Worm (Caenorhabditis elegans): Measurements from ENCODE around the gene srx-5.
A peak's percentile ranks its signal among the peaks of the same experiment; 100 is the strongest.

srx-5 gene

ce11 chrV:730216-730615 lies 30.3 kb downstream of the srx-5 start (continued):
- TF ChIP-seq zag-1 (tag; optimal IDR thresholded peaks at IDR 0.05) = no peak
- no peak for TF ChIP-seq skn-1 (tag; optimal IDR thresholded peaks at IDR 0.05)
- no peak for TF ChIP-seq mdl-1 (tag; optimal IDR thresholded peaks at IDR 0.05)
- TF ChIP-seq ZK546.5 (tag; optimal IDR thresholded peaks at IDR 0.05) = no peak
- TF ChIP-seq fkh-10 (GFP tag; optimal IDR thresholded peaks at IDR 0.05) = no peak
- TF ChIP-seq egl-5 (tag; optimal IDR thresholded peaks at IDR 0.05) = no peak
- no peak for TF ChIP-seq elt-1 (tag; optimal IDR thresholded peaks at IDR 0.05)
- no peak for TF ChIP-seq fos-1 (tag; optimal IDR thresholded peaks at IDR 0.05)

- no peak for TF ChIP-seq hmg-11 (tag; optimal IDR thresholded peaks at IDR 0.05)
- no peak for TF ChIP-seq nhr-67 (tag; optimal IDR thresholded peaks at IDR 0.05)
- TF ChIP-seq ceh-82 (tag; optimal IDR thresholded peaks at IDR 0.05) = no peak
- no peak for TF ChIP-seq ZK546.5 (tag; optimal IDR thresholded peaks at IDR 0.05)
- no peak for TF ChIP-seq ceh-16 (tag; optimal IDR thresholded peaks at IDR 0.05)
- peak; percentile 44 for TF ChIP-seq egl-27 (tag; optimal IDR thresholded peaks at IDR 0.05)
- peak; percentile 85 for TF ChIP-seq nhr-11 (tag; optimal IDR thresholded peaks at IDR 0.05)
- no peak for TF ChIP-seq ztf-11 (tag; optimal IDR thresholded peaks at IDR 0.05)
- TF ChIP-seq mdl-1 (tag; optimal IDR thresholded peaks at IDR 0.05) = peak; percentile 96
- TF ChIP-seq aly-2 (tag; optimal IDR thresholded peaks at IDR 0.05) = no peak
- TF ChIP-seq R02D3.7 (tag; optimal IDR thresholded peaks at IDR 0.05) = peak; percentile 32
- TF ChIP-seq sea-2 (GFP tag; optimal IDR thresholded peaks at IDR 0.05) = no peak
- TF ChIP-seq elt-2 (tag; optimal IDR thresholded peaks at IDR 0.05) = peak; percentile 99
- TF ChIP-seq mml-1 (tag; optimal IDR thresholded peaks at IDR 0.05) = no peak
- TF ChIP-seq nhr-237 (tag; optimal IDR thresholded peaks at IDR 0.05) = no peak
- peak; percentile 62 for TF ChIP-seq ceh-28 (tag; optimal IDR thresholded peaks at IDR 0.05)
- peak; percentile 55 for TF ChIP-seq skn-1 (tag; optimal IDR thresholded peaks at IDR 0.05)
- TF ChIP-seq nhr-28 (tag; optimal IDR thresholded peaks at IDR 0.05) = peak; percentile 53
- no peak for TF ChIP-seq elt-1 (tag; optimal IDR thresholded peaks at IDR 0.05)
- peak; percentile 90 for TF ChIP-seq lin-39 (tag; optimal IDR thresholded peaks at IDR 0.05)
- TF ChIP-seq unc-39 (tag; optimal IDR thresholded peaks at IDR 0.05) = no peak
- no peak for TF ChIP-seq fkh-10 (GFP tag; optimal IDR thresholded peaks at IDR 0.05)
- no peak for TF ChIP-seq nhr-77 (tag; optimal IDR thresholded peaks at IDR 0.05)
- no peak for TF ChIP-seq fos-1 (tag; optimal IDR thresholded peaks at IDR 0.05)
- TF ChIP-seq tbx-2 (tag; optimal IDR thresholded peaks at IDR 0.05) = peak; percentile 65
- no peak for TF ChIP-seq eor-1 (tag; optimal IDR thresholded peaks at IDR 0.05)
- TF ChIP-seq elt-3 (tag; optimal IDR thresholded peaks at IDR 0.05) = peak; percentile 32 to 47 (median 37)
- peak; percentile 74 for TF ChIP-seq unc-62 (GFP tag; optimal IDR thresholded peaks at IDR 0.05)
- peak; percentile 74 for TF ChIP-seq nhr-25 (tag; optimal IDR thresholded peaks at IDR 0.05)
- peak; percentile 98 for TF ChIP-seq pqm-1 (tag; optimal IDR thresholded peaks at IDR 0.05)
- no peak for TF ChIP-seq zag-1 (tag; optimal IDR thresholded peaks at IDR 0.05)
- no peak for TF ChIP-seq snpc-4 (tag; optimal IDR thresholded peaks at IDR 0.05)
- TF ChIP-seq nhr-76 (tag; optimal IDR thresholded peaks at IDR 0.05) = no peak
- peak; percentile 81 for TF ChIP-seq ama-1 (optimal IDR thresholded peaks at IDR 0.05)
- TF ChIP-seq ztf-4 (tag; optimal IDR thresholded peaks at IDR 0.05) = no peak
- TF ChIP-seq nhr-23 (tag; optimal IDR thresholded peaks at IDR 0.05) = peak; percentile 80
- peak; percentile 46 for TF ChIP-seq lin-15B (tag; optimal IDR thresholded peaks at IDR 0.05)
- no peak for TF ChIP-seq egl-5 (tag; optimal IDR thresholded peaks at IDR 0.05)
- TF ChIP-seq jun-1 (tag; optimal IDR thresholded peaks at IDR 0.05) = peak; percentile 97
- no peak for TF ChIP-seq daf-12 (tag; optimal IDR thresholded peaks at IDR 0.05)
- TF ChIP-seq nhr-12 (tag; optimal IDR thresholded peaks at IDR 0.05) = no peak
- peak; percentile 94 for TF ChIP-seq nhr-43 (tag; optimal IDR thresholded peaks at IDR 0.05; ENCODE audit: poor library complexity, severe bottlenecking)
- TF ChIP-seq pha-4 (tag; optimal IDR thresholded peaks at IDR 0.05) = peak; percentile 92
- TF ChIP-seq lsy-12 (tag; optimal IDR thresholded peaks at IDR 0.05) = peak; percentile 77
- peak; percentile 74 for TF ChIP-seq nfya-1 (tag; optimal IDR thresholded peaks at IDR 0.05; ENCODE audit: insufficient read depth)
- TF ChIP-seq ceh-9 (tag; optimal IDR thresholded peaks at IDR 0.05) = no peak
- no peak for TF ChIP-seq fkh-2 (tag; optimal IDR thresholded peaks at IDR 0.05)
These were observed 31.5 kb downstream of the srx-5 start for ce11 chrV:731330-731729.
